Worm (Caenorhabditis elegans): ENCODE measurements around the gene lsy-13.

DNA sequence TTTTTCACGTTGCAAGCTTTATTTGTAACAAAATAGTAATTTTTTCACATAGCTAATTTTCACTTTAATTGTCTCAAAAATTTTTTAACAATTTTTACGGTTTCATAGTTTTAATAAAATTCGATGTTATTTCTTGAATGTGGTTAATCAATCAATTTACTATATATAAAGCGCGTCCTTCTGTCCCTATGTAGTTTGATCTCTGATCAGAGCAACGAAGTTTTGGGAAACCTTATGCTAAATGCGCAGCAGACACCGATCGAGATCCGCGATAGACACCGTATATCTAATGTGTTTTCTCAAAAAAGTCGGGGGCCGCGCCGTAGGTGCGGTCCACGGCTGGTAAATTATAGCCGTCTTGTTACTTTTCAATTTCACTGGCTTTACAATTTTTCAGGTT, 24.9 kb downstream of the lsy-13 start:
- TF ChIP-seq dox-1 (GFP tag; IDR thresholded peaks at IDR 0.05) (no peak), B0336.3 (GFP tag; IDR thresholded peaks at IDR 0.05) (no peak), Y56A3A.18 (GFP tag; IDR thresholded peaks at IDR 0.05) (no peak)
